Worm (Caenorhabditis elegans) whole organism, late embryonic: ENCODE data around the gene dhhc-4.

ENCODE experiments used
- C08G9.2 ChIP-seq: sonication (generic microtip); optimal IDR thresholded peaks from 2 replicates; lab custom pipeline; 2016; ENCODE audit warnings: mild to moderate bottlenecking, missing genetic modification characterization, moderate library complexity, missing compliant biosample characterization
- T23F11.4 ChIP-seq: fragments of 200-800 bp; sonication (Bioruptor generic); optimal IDR thresholded peaks from 2 replicates; lab custom pipeline; 2018; ENCODE audit warnings: mild to moderate bottlenecking, missing genetic modification characterization, missing compliant biosample characterization
- ceh-14 ChIP-seq: sonication (generic microtip); optimal IDR thresholded peaks from 2 replicates; lab custom pipeline; 2016; ENCODE audit warnings: missing genotype, missing genetic modification characterization, missing compliant biosample characterization
- ceh-2 ChIP-seq: sonication (generic microtip); optimal IDR thresholded peaks from 2 replicates; lab custom pipeline; 2016; ENCODE audit warnings: missing genotype, missing genetic modification characterization, missing compliant biosample characterization
- ceh-30 ChIP-seq: fragments of 150-350 bp; optimal IDR thresholded peaks from 2 replicates; lab custom pipeline; 2014; ENCODE audit warnings: missing biosample characterization, missing genetic modification characterization
- ceh-34 ChIP-seq: sonication (generic microtip); optimal IDR thresholded peaks from 2 replicates; lab custom pipeline; 2016; ENCODE audit warnings: mild to moderate bottlenecking, missing genetic modification characterization, missing compliant biosample characterization
- ceh-48 ChIP-seq: sonication (generic microtip); optimal IDR thresholded peaks from 2 replicates; lab custom pipeline; 2016; ENCODE audit warnings: missing genetic modification characterization, inconsistent platforms, missing compliant biosample characterization
- ceh-6 ChIP-seq: fragments of 200-800 bp; sonication (Bioruptor generic); optimal IDR thresholded peaks from 2 replicates; lab custom pipeline; 2018; ENCODE audit warnings: mild to moderate bottlenecking, missing genetic modification characterization, missing compliant biosample characterization
- ceh-9 ChIP-seq: sonication (generic microtip); optimal IDR thresholded peaks from 2 replicates; lab custom pipeline; 2016; ENCODE audit warnings: mild to moderate bottlenecking, missing genetic modification characterization, inconsistent platforms, missing compliant biosample characterization
- ets-4 ChIP-seq: sonication (generic microtip); optimal IDR thresholded peaks from 2 replicates; lab custom pipeline; 2016; ENCODE audit warnings: missing genetic modification characterization, missing compliant biosample characterization
- fkh-10 ChIP-seq: fragments of 150-350 bp; optimal IDR thresholded peaks from 2 replicates; lab custom pipeline; 2014; ENCODE audit warnings: missing biosample characterization, missing genetic modification reagents, missing genetic modification characterization
- gmeb-2 ChIP-seq: sonication (generic microtip); optimal IDR thresholded peaks from 2 replicates; lab custom pipeline; 2016; ENCODE audit warnings: missing genetic modification characterization, inconsistent platforms, missing compliant biosample characterization
- hlh-13 ChIP-seq: fragments of 200-800 bp; sonication (Bioruptor generic); optimal IDR thresholded peaks from 2 replicates; lab custom pipeline; 2018; ENCODE audit warnings: mild to moderate bottlenecking, missing genetic modification characterization, missing compliant biosample characterization
- hlh-8 ChIP-seq: sonication (generic microtip); optimal IDR thresholded peaks from 2 replicates; lab custom pipeline; 2016; ENCODE audit warnings: missing genotype, missing genetic modification characterization, missing compliant biosample characterization
- lim-6 ChIP-seq: sonication (generic microtip); optimal IDR thresholded peaks from 2 replicates; lab custom pipeline; 2016; ENCODE audit warnings: missing genetic modification characterization, missing compliant biosample characterization
- lin-11 ChIP-seq: fragments of 200-800 bp; sonication (Bioruptor generic); optimal IDR thresholded peaks from 2 replicates; lab custom pipeline; 2018; ENCODE audit warnings: mild to moderate bottlenecking, missing genetic modification characterization, missing compliant biosample characterization
- mec-3 ChIP-seq: sonication (generic microtip); optimal IDR thresholded peaks from 2 replicates; lab custom pipeline; 2016; ENCODE audit warnings: borderline replicate concordance, missing genetic modification characterization, missing compliant biosample characterization
- nfya-1 ChIP-seq: sonication (generic microtip); optimal IDR thresholded peaks from 2 replicates; lab custom pipeline; 2017; ENCODE audit warnings: missing genetic modification characterization, mild to moderate bottlenecking, missing compliant biosample characterization, antibody characterized with exemption, moderate library complexity
- odd-2 ChIP-seq: sonication (generic microtip); optimal IDR thresholded peaks from 2 replicates; lab custom pipeline; 2017; ENCODE audit warnings: antibody characterized with exemption, mild to moderate bottlenecking, missing genetic modification characterization, missing compliant biosample characterization
- pag-3 ChIP-seq: sonication (generic microtip); optimal IDR thresholded peaks from 2 replicates; lab custom pipeline; 2016; ENCODE audit warnings: missing compliant biosample characterization, missing genetic modification characterization, borderline replicate concordance
- pat-9 ChIP-seq: fragments of 200-800 bp; sonication (Bioruptor generic); optimal IDR thresholded peaks from 2 replicates; lab custom pipeline; 2018; ENCODE audit warnings: mild to moderate bottlenecking, missing genetic modification characterization, moderate library complexity, missing compliant biosample characterization
- pha-4 ChIP-seq: fragments of 150-350 bp; optimal IDR thresholded peaks from 2 replicates; lab custom pipeline; 2018; ENCODE audit warnings: missing biosample characterization, missing genetic modification reagents, missing genetic modification characterization
- pros-1 ChIP-seq: fragments of 150-350 bp; optimal IDR thresholded peaks from 2 replicates; lab custom pipeline; 2014; ENCODE audit warnings: missing biosample characterization, missing genetic modification reagents, missing genetic modification characterization
- rnt-1 ChIP-seq: sonication (generic microtip); optimal IDR thresholded peaks from 2 replicates; lab custom pipeline; 2016; ENCODE audit warnings: missing genetic modification characterization, missing compliant biosample characterization
- sox-4 ChIP-seq: sonication (generic microtip); optimal IDR thresholded peaks from 2 replicates; lab custom pipeline; 2017; ENCODE audit warnings: mild to moderate bottlenecking, missing genetic modification characterization, inconsistent platforms, missing compliant biosample characterization
- unc-42 ChIP-seq: sonication (generic microtip); optimal IDR thresholded peaks from 2 replicates; lab custom pipeline; 2016; ENCODE audit warnings: missing genotype, missing genetic modification characterization, missing compliant biosample characterization
- unc-55 ChIP-seq: sonication (generic microtip); optimal IDR thresholded peaks from 2 replicates; lab custom pipeline; 2017; ENCODE audit warnings: missing biosample characterization, missing genetic modification reagents, missing genetic modification characterization
- unc-86 ChIP-seq: sonication (generic microtip); optimal IDR thresholded peaks from 2 replicates; lab custom pipeline; 2016; ENCODE audit warnings: missing genetic modification characterization, missing compliant biosample characterization
- zip-5 ChIP-seq: sonication (generic microtip); optimal IDR thresholded peaks from 2 replicates; lab custom pipeline; 2016; ENCODE audit warnings: missing genetic modification characterization, missing compliant biosample characterization
- ztf-16 ChIP-seq: sonication (generic microtip); optimal IDR thresholded peaks from 2 replicates; lab custom pipeline; 2017; ENCODE audit warnings: missing genetic modification characterization, missing compliant biosample characterization

The dhhc-4 gene

DNA sequence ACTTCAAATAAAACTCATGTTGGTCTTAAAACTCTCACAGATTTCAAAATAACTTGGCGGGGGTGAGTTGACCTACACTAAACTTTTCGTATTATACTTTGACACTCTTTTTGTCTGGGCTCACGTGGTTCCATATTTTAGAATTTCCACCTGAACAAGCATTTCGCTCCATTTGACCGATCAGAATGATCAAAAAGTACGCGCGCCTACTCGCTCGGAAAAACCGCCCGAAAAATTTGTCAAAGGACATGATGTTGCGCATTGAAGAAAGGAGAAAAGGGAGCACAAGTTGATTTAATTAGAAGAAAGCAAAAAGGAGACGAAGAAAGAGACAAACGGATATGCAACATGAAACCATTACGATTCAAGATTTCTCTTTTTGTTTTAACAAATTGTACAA, 18.7 kb upstream of the dhhc-4 start:
- no peak for TF ChIP-seq ceh-9
- no peak for TF ChIP-seq hlh-13 (GFP tag; lab: Kevin White, UChicago)
- TF ChIP-seq unc-42 (tag; lab: Kevin White, UChicago): peak; percentile 82
- no peak for TF ChIP-seq ceh-48
- TF ChIP-seq unc-55: no peak

- TF ChIP-seq odd-2: no peak
- TF ChIP-seq rnt-1: no peak
- TF ChIP-seq hlh-8: no peak
- TF ChIP-seq ztf-16 (tag; lab: Kevin White, UChicago): no peak
- TF ChIP-seq T23F11.4: no peak
- TF ChIP-seq zip-5 (tag; lab: Kevin White, UChicago): no peak
- TF ChIP-seq ceh-2 (tag; lab: Kevin White, UChicago): no peak
- no peak for TF ChIP-seq lim-6
- no peak for TF ChIP-seq mec-3 (tag; lab: Kevin White, UChicago)
- TF ChIP-seq fkh-10: no peak
- TF ChIP-seq unc-86 (tag; lab: Kevin White, UChicago): no peak
- TF ChIP-seq pha-4 (tag; lab: Kevin White, UChicago): no peak
- no peak for TF ChIP-seq pat-9 (tag; lab: Kevin White, UChicago)
- no peak for TF ChIP-seq pros-1 (tag; lab: Kevin White, UChicago)
- TF ChIP-seq ceh-30: no peak
Measured at ce11 chrIII:9885609-9886008, 18.0 kb upstream of the dhhc-4 start.

ce11 chrIII:9878828-9879227, 11.2 kb upstream of the dhhc-4 start, which contains the start of gene ZK757.2:
Gene ZK757.2, minus strand, starts transcription at chrIII:9878928.
- TF ChIP-seq nfya-1: no peak
- TF ChIP-seq sox-4 (tag; lab: Kevin White, UChicago): no peak
- TF ChIP-seq ceh-34 (tag; lab: Kevin White, UChicago): peak; percentile 57

DNA sequence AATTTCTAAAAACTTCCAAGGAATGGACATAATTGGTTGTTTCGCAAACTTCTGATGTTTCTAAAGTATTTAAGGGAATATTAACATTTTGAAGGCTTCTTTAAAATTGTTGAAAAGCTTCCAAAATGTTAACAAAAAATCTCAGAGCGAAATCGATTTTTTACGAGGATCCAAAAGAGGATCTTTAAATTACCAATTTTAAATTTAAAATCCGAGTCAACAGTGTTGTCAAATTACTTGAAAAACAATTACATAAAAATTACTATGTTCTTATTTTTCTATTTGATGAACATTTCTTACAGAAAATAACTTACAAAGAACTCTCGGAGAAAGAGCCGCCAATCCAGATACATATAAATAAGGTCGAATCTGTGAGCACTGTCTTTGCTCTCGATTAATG, 9.4 kb upstream of the dhhc-4 start, which contains the start of gene ZK757.10:
Gene ZK757.10 (plus strand): TSS at position 301 of the 400 bp plus-strand sequence.
- TF ChIP-seq lin-11 (tag; lab: Kevin White, UChicago): no peak
- no peak for TF ChIP-seq gmeb-2 (tag; lab: Kevin White, UChicago)

DNA sequence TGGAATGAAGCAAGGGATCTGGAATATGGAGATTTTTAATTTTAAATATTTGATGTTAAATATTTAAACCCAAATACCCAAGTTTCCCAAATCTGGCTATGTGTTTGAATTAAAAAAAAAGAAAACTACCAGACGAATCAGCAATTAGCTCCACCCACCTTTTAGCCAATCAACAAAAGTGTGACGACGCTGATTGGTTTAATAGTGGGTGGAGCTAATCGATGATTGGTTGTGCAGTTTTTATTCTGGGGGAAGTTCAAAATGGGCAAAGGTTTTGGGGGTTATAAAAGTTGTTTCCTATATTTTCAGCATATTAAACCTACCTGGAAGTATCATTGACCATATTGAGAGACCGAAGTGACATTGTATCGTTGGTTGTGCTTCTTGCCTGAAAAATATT, 6.9 kb upstream of the dhhc-4 start:
- no peak for TF ChIP-seq lin-11 (tag; lab: Kevin White, UChicago)
- peak; percentile 57 for TF ChIP-seq nfya-1
- no peak for TF ChIP-seq ceh-14 (tag; lab: Kevin White, UChicago)
- no peak for TF ChIP-seq C08G9.2 (tag; lab: Kevin White, UChicago)

DNA sequence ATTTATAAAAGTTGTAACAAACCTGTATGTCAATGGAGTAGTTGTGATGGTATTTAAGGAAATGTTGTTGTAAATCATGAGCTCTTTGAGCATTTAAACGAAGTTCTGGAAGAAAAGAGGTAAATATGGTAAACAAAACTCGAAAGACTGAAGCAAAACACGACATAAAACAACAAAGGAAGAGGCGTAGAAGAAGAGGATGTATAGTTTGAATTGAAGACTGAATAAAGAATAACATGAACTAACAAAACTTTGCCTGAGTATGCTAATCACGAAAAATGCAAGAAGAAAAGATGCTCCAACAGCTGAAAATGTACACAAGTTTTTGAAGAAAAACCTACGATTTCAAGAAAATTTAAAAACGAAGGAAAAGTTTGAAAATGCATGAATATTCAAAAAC, 3.4 kb upstream of the dhhc-4 start, which contains the start of gene ZK757.1:
Gene ZK757.1 (minus strand): TSS at position 101 of the 400 bp plus-strand sequence.
- no peak for TF ChIP-seq lim-6
- no peak for TF ChIP-seq ceh-48
- TF ChIP-seq pag-3 (tag; lab: Kevin White, UChicago): no peak
- TF ChIP-seq zip-5 (tag; lab: Kevin White, UChicago): no peak
- no peak for TF ChIP-seq ceh-30
- no peak for TF ChIP-seq ceh-9

- TF ChIP-seq ceh-6 (no peak), unc-42 (tag; lab: Kevin White, UChicago) (peak; percentile 94), ets-4 (tag; lab: Kevin White, UChicago) (no peak)
Measured at ce11 chrIII:9867352-9867751, 240 bp downstream of the dhhc-4 start.
